Worm (Caenorhabditis elegans) whole organism, L3 larva: Measurements from ENCODE around the gene nlp-81.

Experiments used
- R02D3.7 ChIP-seq: fragments of 150-350 bp; optimal IDR thresholded peaks from 2 replicates; lab custom pipeline; 2014; ENCODE audit warnings: missing biosample characterization, missing genetic modification characterization
- ZK546.5 ChIP-seq: sonication (generic microtip); optimal IDR thresholded peaks from 2 replicates; lab custom pipeline; 2017; ENCODE audit warnings: missing biosample characterization, missing genetic modification characterization
- aly-2 ChIP-seq: fragments of 150-350 bp; optimal IDR thresholded peaks from 2 replicates; lab custom pipeline; 2014; ENCODE audit warnings: missing biosample characterization, missing genetic modification characterization
- ama-1 ChIP-seq: fragments of 150-350 bp; optimal IDR thresholded peaks from 2 replicates; lab custom pipeline; 2018
- ceh-28 ChIP-seq: fragments of 150-350 bp; optimal IDR thresholded peaks from 2 replicates; lab custom pipeline; 2014; ENCODE audit warnings: missing biosample characterization, missing genetic modification reagents, missing genetic modification characterization
- ceh-9 ChIP-seq: sonication (generic microtip); optimal IDR thresholded peaks from 2 replicates; lab custom pipeline; 2018; ENCODE audit warnings: missing biosample characterization, missing genetic modification characterization
- egl-27 ChIP-seq: sonication (generic microtip); optimal IDR thresholded peaks from 4 replicates; lab custom pipeline; 2017; ENCODE audit warnings: missing biosample characterization, missing genetic modification reagents, missing genetic modification characterization
- egl-5 ChIP-seq: fragments of 150-350 bp; optimal IDR thresholded peaks from 2 replicates; lab custom pipeline; 2017; ENCODE audit warnings: missing biosample characterization, missing genetic modification reagents, missing genetic modification characterization, inconsistent platforms
- elt-1 ChIP-seq: fragments of 150-350 bp; optimal IDR thresholded peaks from 2 replicates; lab custom pipeline; 2014; ENCODE audit warnings: missing biosample characterization, missing genetic modification characterization
- elt-2 ChIP-seq: sonication (generic microtip); optimal IDR thresholded peaks from 2 replicates; lab custom pipeline; 2016; ENCODE audit warnings: missing genetic modification reagents, mild to moderate bottlenecking, missing genetic modification characterization, missing compliant biosample characterization
- elt-3 ChIP-seq, 3 experiments: fragments of 150-350 bp in 1 of 3; sonication (generic microtip) in 2 of 3; optimal IDR thresholded peaks; 2 replicates in 2 of 3; 4 replicates in 1 of 3; lab custom pipeline; 2014 to 2017; ENCODE audit warnings: missing biosample characterization in 3 of 3, missing genetic modification characterization in 3 of 3
- eor-1 ChIP-seq, 2 experiments: fragments of 150-350 bp; optimal IDR thresholded peaks; 2 replicates each; lab custom pipeline; 2014 to 2018; ENCODE audit warnings: missing biosample characterization in 2 of 2, missing genetic modification characterization in 2 of 2
- fkh-10 ChIP-seq: sonication (generic microtip); optimal IDR thresholded peaks from 2 replicates; lab custom pipeline; 2017; ENCODE audit warnings: missing biosample characterization, missing genetic modification reagents, missing genetic modification characterization
- fkh-2 ChIP-seq: fragments of 150-350 bp; optimal IDR thresholded peaks from 2 replicates; lab custom pipeline; 2014; ENCODE audit warnings: missing biosample characterization, missing genetic modification reagents, missing genetic modification characterization
- fos-1 ChIP-seq: fragments of 150-350 bp; optimal IDR thresholded peaks from 2 replicates; lab custom pipeline; 2014; ENCODE audit warnings: missing biosample characterization, missing genetic modification characterization
- hmg-11 ChIP-seq: sonication (generic microtip); optimal IDR thresholded peaks from 2 replicates; lab custom pipeline; 2016; ENCODE audit warnings: missing genetic modification characterization, missing compliant biosample characterization
- jun-1 ChIP-seq: fragments of 150-350 bp; optimal IDR thresholded peaks from 2 replicates; lab custom pipeline; 2014; ENCODE audit warnings: missing biosample characterization, missing genetic modification reagents, missing genetic modification characterization
- lin-39 ChIP-seq: fragments of 150-350 bp; optimal IDR thresholded peaks from 2 replicates; lab custom pipeline; 2018; ENCODE audit warnings: missing biosample characterization, missing genetic modification reagents, missing genetic modification characterization
- lsy-12 ChIP-seq: sonication (generic microtip); optimal IDR thresholded peaks from 2 replicates; lab custom pipeline; 2016; ENCODE audit warnings: mild to moderate bottlenecking, missing genetic modification characterization, missing compliant biosample characterization
- mdl-1 ChIP-seq: fragments of 150-350 bp; optimal IDR thresholded peaks from 2 replicates; lab custom pipeline; 2014; ENCODE audit warnings: missing biosample characterization, missing genetic modification characterization
- mml-1 ChIP-seq: fragments of 150-350 bp; sonication (generic microtip); optimal IDR thresholded peaks from 3 replicates; lab custom pipeline; 2014; ENCODE audit warnings: missing biosample characterization, missing genetic modification characterization
- nfya-1 ChIP-seq: sonication (generic microtip); optimal IDR thresholded peaks from 2 replicates; lab custom pipeline; 2017; ENCODE audit warnings: missing genetic modification characterization, mild to moderate bottlenecking, missing compliant biosample characterization, antibody characterized with exemption, moderate library complexity; ENCODE audit not compliant: insufficient read depth
- nhr-12 ChIP-seq: fragments of 150-350 bp; optimal IDR thresholded peaks from 2 replicates; lab custom pipeline; 2014; ENCODE audit warnings: missing biosample characterization, missing genetic modification characterization
- nhr-23 ChIP-seq: fragments of 150-350 bp; optimal IDR thresholded peaks from 2 replicates; lab custom pipeline; 2014; ENCODE audit warnings: missing biosample characterization, missing genetic modification reagents, missing genetic modification characterization
- nhr-237 ChIP-seq: fragments of 150-350 bp; optimal IDR thresholded peaks from 2 replicates; lab custom pipeline; 2014; ENCODE audit warnings: missing biosample characterization, missing genetic modification characterization
- nhr-28 ChIP-seq: fragments of 150-350 bp; optimal IDR thresholded peaks from 2 replicates; lab custom pipeline; 2014; ENCODE audit warnings: missing biosample characterization, missing genetic modification characterization
- nhr-43 ChIP-seq: sonication (generic microtip); optimal IDR thresholded peaks from 2 replicates; lab custom pipeline; 2016; ENCODE audit warnings: mild to moderate bottlenecking, missing genetic modification characterization, missing compliant biosample characterization; ENCODE audit not compliant: poor library complexity, severe bottlenecking
- nhr-67 ChIP-seq: fragments of 150-350 bp; optimal IDR thresholded peaks from 2 replicates; lab custom pipeline; 2014; ENCODE audit warnings: missing biosample characterization, missing genetic modification characterization
- nhr-76 ChIP-seq: fragments of 150-350 bp; sonication (generic microtip); optimal IDR thresholded peaks from 5 replicates; lab custom pipeline; 2014; ENCODE audit warnings: missing biosample characterization, missing genetic modification characterization
- nhr-77 ChIP-seq: fragments of 150-350 bp; optimal IDR thresholded peaks from 2 replicates; lab custom pipeline; 2014; ENCODE audit warnings: missing biosample characterization, missing genetic modification characterization
- pha-4 ChIP-seq: fragments of 150-350 bp; optimal IDR thresholded peaks from 2 replicates; lab custom pipeline; 2014; ENCODE audit warnings: missing biosample characterization, missing genetic modification reagents, missing genetic modification characterization
- pqm-1 ChIP-seq: fragments of 150-350 bp; optimal IDR thresholded peaks from 2 replicates; lab custom pipeline; 2017; ENCODE audit warnings: missing biosample characterization, missing genetic modification characterization, inconsistent platforms
- sea-2 ChIP-seq: fragments of 150-350 bp; sonication (generic microtip); optimal IDR thresholded peaks from 4 replicates; lab custom pipeline; 2014; ENCODE audit warnings: missing biosample characterization, missing genetic modification reagents, missing genetic modification characterization
- skn-1 ChIP-seq: fragments of 150-350 bp; optimal IDR thresholded peaks from 2 replicates; lab custom pipeline; 2014; ENCODE audit warnings: missing biosample characterization, missing genetic modification characterization
- unc-39 ChIP-seq: sonication (generic microtip); optimal IDR thresholded peaks from 4 replicates; lab custom pipeline; 2017; ENCODE audit warnings: missing biosample characterization, missing genetic modification characterization
- unc-62 ChIP-seq: fragments of 150-350 bp; sonication (generic microtip); optimal IDR thresholded peaks from 4 replicates; lab custom pipeline; 2014; ENCODE audit warnings: missing biosample characterization, missing genetic modification reagents, missing genetic modification characterization
- ztf-11 ChIP-seq: fragments of 150-350 bp; optimal IDR thresholded peaks from 2 replicates; lab custom pipeline; 2014; ENCODE audit warnings: missing biosample characterization, missing genetic modification characterization
- ztf-4 ChIP-seq: fragments of 150-350 bp; optimal IDR thresholded peaks from 2 replicates; lab custom pipeline; 2014; ENCODE audit warnings: missing biosample characterization, missing genetic modification characterization

The nlp-81 gene

DNA sequence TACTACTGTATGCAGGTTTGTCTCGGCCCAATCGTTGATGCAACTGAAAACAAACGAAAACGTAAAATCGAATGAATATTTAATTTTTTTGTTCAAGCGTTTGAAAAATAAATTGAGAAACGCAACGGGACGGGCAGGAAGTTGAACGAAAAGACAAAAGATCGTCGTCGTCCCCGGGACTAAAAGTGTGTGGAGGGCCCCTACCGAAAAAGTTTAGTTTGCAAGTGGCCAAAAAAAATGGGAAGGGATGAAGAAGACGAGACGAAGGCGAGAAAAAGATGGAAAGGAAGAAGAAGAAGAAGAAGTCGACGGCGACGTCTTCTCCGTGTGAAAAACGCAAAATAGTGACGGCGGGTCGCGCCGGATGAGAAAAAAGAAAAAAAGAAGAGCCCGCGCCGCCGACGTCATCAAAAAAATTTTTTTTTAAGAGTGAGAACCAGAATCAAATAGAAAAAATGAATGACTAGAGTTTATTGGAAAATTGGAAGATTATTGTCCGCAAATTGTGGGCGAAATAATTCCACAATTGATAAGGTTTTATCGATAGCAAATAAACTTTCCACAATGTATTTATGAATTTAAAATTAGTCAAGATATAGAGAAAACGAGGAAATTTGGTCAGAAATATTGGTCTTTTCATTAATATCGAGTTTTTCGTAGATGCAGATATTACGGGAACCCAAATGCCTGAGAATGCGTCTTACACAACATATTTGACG lies 42.7 kb downstream of the nlp-81 start, which contains the start of gene mca-3:
Gene mca-3, minus strand, starts transcription at position 51 of the 719 bp plus-strand sequence.
- TF ChIP-seq R02D3.7 (tag; lab: Kevin White, UChicago) (no peak), ceh-28 (no peak), fos-1 (tag; lab: Kevin White, UChicago) (no peak), egl-27 (tag; lab: Kevin White, UChicago) (no peak), nhr-77 (no peak), nfya-1 (peak; percentile 20), fkh-2 (tag; lab: Kevin White, UChicago) (no peak), ztf-4 (tag; lab: Kevin White, UChicago) (no peak), lin-39 (tag; lab: Kevin White, UChicago) (no peak), ZK546.5 (tag; lab: Kevin White, UChicago) (no peak), nhr-23 (no peak), nhr-43 (no peak), ceh-9 (no peak), mdl-1 (tag; lab: Kevin White, UChicago) (no peak), lsy-12 (no peak), pha-4 (tag; lab: Kevin White, UChicago) (peak; percentile 23), nhr-67 (tag; lab: Kevin White, UChicago) (no peak), ztf-11 (tag; lab: Kevin White, UChicago) (no peak), ama-1 (lab: Kevin White, UChicago) (no peak), mml-1 (tag; lab: Kevin White, UChicago) (no peak), sea-2 (GFP tag; lab: Kevin White, UChicago) (no peak), nhr-237 (tag; lab: Kevin White, UChicago) (no peak), elt-1 (tag; lab: Kevin White, UChicago) (no peak), unc-62 (no peak), unc-39 (tag; lab: Kevin White, UChicago) (no peak), aly-2 (tag; lab: Kevin White, UChicago) (no peak), skn-1 (tag; lab: Kevin White, UChicago) (no peak), fkh-10 (peak; percentile 36), nhr-28 (tag; lab: Kevin White, UChicago) (no peak), egl-5 (tag; lab: Kevin White, UChicago) (no peak), jun-1 (tag; lab: Kevin White, UChicago) (no peak), elt-2 (tag; lab: Kevin White, UChicago) (peak; percentile 59), pqm-1 (tag; lab: Kevin White, UChicago) (peak; percentile 14), eor-1 (tag; optimal IDR thresholded peaks at IDR 0.05; lab: Kevin White, UChicago) (no peak), elt-3 (tag; optimal IDR thresholded peaks at IDR 0.05; lab: Kevin White, UChicago) (no peak), nhr-12 (no peak), nhr-76 (no peak), hmg-11 (tag; lab: Kevin White, UChicago) (peak; percentile 26)

ce11 chrIV:3131871-3132586 lies 43.9 kb downstream of the nlp-81 start:
- TF ChIP-seq nhr-237 (tag; lab: Kevin White, UChicago): no peak
- TF ChIP-seq lin-39 (tag; lab: Kevin White, UChicago): peak; percentile 45

- TF ChIP-seq ZK546.5 (tag; lab: Kevin White, UChicago): no peak
- TF ChIP-seq fkh-2 (tag; lab: Kevin White, UChicago): no peak
- peak; percentile 18 for TF ChIP-seq nfya-1
These were observed 47.9 kb downstream of the nlp-81 start for ce11 chrIV:3127994-3128393.
